Fruit fly (Drosophila melanogaster): ENCODE data around the gene Lsp1beta.
A peak's percentile ranks its signal among the peaks of the same experiment; 100 is the strongest.

The Lsp1beta gene

DNA sequence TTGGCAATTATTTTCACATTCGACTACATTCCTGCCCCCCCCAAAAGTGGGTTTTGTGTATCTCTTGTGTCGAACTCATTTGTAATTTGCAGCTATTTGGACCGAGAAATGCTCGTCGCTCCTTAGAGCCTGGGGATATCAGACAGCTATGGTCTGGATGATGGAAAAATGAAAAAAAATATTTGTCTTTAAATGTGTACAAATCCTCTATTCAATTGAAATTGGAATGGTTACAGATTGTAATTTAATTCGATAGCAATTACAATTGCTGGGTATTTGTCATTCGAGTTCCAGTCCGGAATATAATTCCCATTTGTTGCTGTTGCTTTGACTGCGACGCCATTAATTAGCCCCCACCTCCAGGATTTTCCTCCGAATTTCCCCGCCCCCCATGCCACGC is 8.5 kb upstream of the Lsp1beta start (continued):
- no peak for TF ChIP-seq en (GFP tag; optimal IDR thresholded peaks at IDR 0.05)
- no peak for TF ChIP-seq rib (GFP tag; IDR thresholded peaks at IDR 0.05)
- peak; percentile 39 for TF ChIP-seq dmrt99B (tag; optimal IDR thresholded peaks at IDR 0.05)
- no peak for TF ChIP-seq p53 (GFP tag; optimal IDR thresholded peaks at IDR 0.05)
- peak; percentile 57 for TF ChIP-seq sisA (GFP tag; IDR thresholded peaks at IDR 0.05)
- TF ChIP-seq crol (GFP tag; IDR thresholded peaks at IDR 0.05) = 0 out of 2 replicates have a peak, but pooled peaks have one; percentile 9
- TF ChIP-seq CG6689 (GFP tag; IDR thresholded peaks at IDR 0.05) = peak; percentile 54
- peak; percentile 42 for TF ChIP-seq Chrac-16 (GFP tag; optimal IDR thresholded peaks at IDR 0.05)
- TF ChIP-seq CG3847 (GFP tag; IDR thresholded peaks at IDR 0.05) = peak; percentile 44
- no peak for TF ChIP-seq aop (GFP tag; IDR thresholded peaks at IDR 0.05)
- TF ChIP-seq CG12769 (tag; optimal IDR thresholded peaks at IDR 0.05) = peak; percentile 75
- 0 out of 2 replicates have a peak, but pooled peaks have one; percentile 37 for TF ChIP-seq CG14667 (GFP tag; IDR thresholded peaks at IDR 0.05)
- peak; percentile 36 for TF ChIP-seq scrt (GFP tag; optimal IDR thresholded peaks at IDR 0.05)
- peak; percentile 44; the same call in 1 of the 2 replicates for TF ChIP-seq HLH3B (GFP tag; IDR thresholded peaks at IDR 0.05)
- peak; percentile 36 for TF ChIP-seq Hmr (GFP tag; optimal IDR thresholded peaks at IDR 0.05)
- peak; percentile 2 for TF ChIP-seq bcd (GFP tag; optimal IDR thresholded peaks at IDR 0.05)
- TF ChIP-seq CG11504 (tag; optimal IDR thresholded peaks at IDR 0.05) = peak; percentile 3
- peak; percentile 7 for TF ChIP-seq CG30403 (GFP tag; optimal IDR thresholded peaks at IDR 0.05)
- peak; percentile 35; the same call in 1 of the 3 replicates for TF ChIP-seq H15 (GFP tag; IDR thresholded peaks at IDR 0.05)
- TF ChIP-seq CTCF (GFP tag; optimal IDR thresholded peaks at IDR 0.05) = no peak
- TF ChIP-seq zen (tag; optimal IDR thresholded peaks at IDR 0.05) = no peak
- TF ChIP-seq grau (tag; optimal IDR thresholded peaks at IDR 0.05) = no peak
- TF ChIP-seq shn (GFP tag; optimal IDR thresholded peaks at IDR 0.05) = peak; percentile 0
- peak; percentile 40; the same call in 1 of the 3 replicates for TF ChIP-seq CG2889 (GFP tag; IDR thresholded peaks at IDR 0.05)
- TF ChIP-seq sc (optimal IDR thresholded peaks at IDR 0.05) = no peak
- peak; percentile 22 for TF ChIP-seq sc (GFP tag; optimal IDR thresholded peaks at IDR 0.05)
- peak; percentile 34 for TF ChIP-seq lab (GFP tag; optimal IDR thresholded peaks at IDR 0.05)
- peak; percentile 63 for TF ChIP-seq CG17328 (GFP tag; IDR thresholded peaks at IDR 0.05)
- peak; percentile 28; the same call in 1 of the 2 replicates for TF ChIP-seq wor (GFP tag; IDR thresholded peaks at IDR 0.05)
- TF ChIP-seq CG14441 (GFP tag; IDR thresholded peaks at IDR 0.05) = peak; percentile 61
- TF ChIP-seq CG8924 (tag; optimal IDR thresholded peaks at IDR 0.05) = peak; percentile 26
- no peak for TF ChIP-seq usp (GFP tag; optimal IDR thresholded peaks at IDR 0.05)
- no peak for TF ChIP-seq org-1 (GFP tag; optimal IDR thresholded peaks at IDR 0.05)
- TF ChIP-seq Dip2 (GFP tag; IDR thresholded peaks at IDR 0.05) = no peak
- peak; percentile 36 for TF ChIP-seq CG9609 (GFP tag; optimal IDR thresholded peaks at IDR 0.05)
- no peak for TF ChIP-seq CG12071 (GFP tag; optimal IDR thresholded peaks at IDR 0.05)
- no peak for TF ChIP-seq prd (optimal IDR thresholded peaks at IDR 0.05)
- TF ChIP-seq prd (GFP tag; IDR thresholded peaks at IDR 0.05) = peak; percentile 71
- no peak for TF ChIP-seq CrebB (tag; optimal IDR thresholded peaks at IDR 0.05)
- TF ChIP-seq CG11093 (GFP tag; IDR thresholded peaks at IDR 0.05) = no peak
- TF ChIP-seq vvl (GFP tag; IDR thresholded peaks at IDR 0.05) = peak; percentile 35; the same call in 1 of the 2 replicates
- peak; percentile 9 for TF ChIP-seq CG13424 (tag; optimal IDR thresholded peaks at IDR 0.05)
- TF ChIP-seq croc (GFP tag; conservative IDR thresholded peaks at IDR 0.05) = peak; percentile 14; the same call in 1 of the 3 replicates
- TF ChIP-seq trem (tag; optimal IDR thresholded peaks at IDR 0.05) = no peak
- peak; percentile 12 for TF ChIP-seq Oli (tag; optimal IDR thresholded peaks at IDR 0.05)
- TF ChIP-seq gsb-n (tag; optimal IDR thresholded peaks at IDR 0.05) = no peak
- TF ChIP-seq gem (tag; optimal IDR thresholded peaks at IDR 0.05) = peak; percentile 56
- peak; percentile 60; the same call in 1 of the 2 replicates for TF ChIP-seq esg (GFP tag; conservative IDR thresholded peaks at IDR 0.05)
- peak; percentile 77 for TF ChIP-seq slbo (GFP tag; IDR thresholded peaks at IDR 0.05)
- 0 out of 2 replicates have a peak, but pooled peaks have one; percentile 18 for TF ChIP-seq sens-2 (GFP tag; IDR thresholded peaks at IDR 0.05)
- TF ChIP-seq CG8290 (GFP tag; optimal IDR thresholded peaks at IDR 0.05) = no peak
- TF ChIP-seq CG8290 (tag; optimal IDR thresholded peaks at IDR 0.05) = peak in 1 of 2 experiments; percentile 33
- no peak for TF ChIP-seq Doc3 (GFP tag; IDR thresholded peaks at IDR 0.05; ENCODE audit: partially characterized antibody)

All from whole organism, embryonic.